Comparison of ENCODE assay signal across 1 worm cellular context in the genomic region with DNA sequence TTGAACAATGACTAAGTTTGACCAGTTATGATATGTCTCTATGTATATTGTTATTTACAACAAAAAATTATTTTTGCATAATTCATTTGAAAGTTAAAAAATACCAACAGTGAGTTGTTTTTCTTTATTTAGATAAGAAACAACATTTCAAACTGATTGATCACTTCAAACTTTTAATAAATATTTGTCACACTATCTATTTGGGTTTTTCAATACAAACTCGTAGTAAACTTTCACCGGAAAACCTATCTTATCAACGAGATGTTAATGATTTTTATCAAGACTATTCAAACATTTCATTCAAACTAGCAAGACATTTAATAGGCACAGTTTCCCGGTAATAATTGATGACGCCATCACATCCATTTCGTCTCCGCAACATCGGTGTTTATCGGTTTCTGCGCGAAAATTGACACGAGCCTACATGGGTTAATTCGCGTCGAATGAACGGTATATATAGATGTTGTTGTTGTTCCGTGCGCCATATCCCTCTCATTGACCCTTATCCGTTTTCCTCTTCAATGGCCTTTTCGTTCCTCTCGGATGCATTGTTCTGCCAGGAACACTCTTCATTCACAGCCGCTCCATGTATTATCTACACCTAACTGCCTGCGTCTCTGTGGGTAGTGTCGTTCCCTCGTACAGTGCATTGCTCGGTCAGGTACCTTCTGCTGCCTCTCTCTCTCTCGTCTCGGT.
TF ChIP-seq lines count a peak whose summit lies in the region.

No protein-coding gene starts in this region.

TF ChIP-seq in whole organism, L4 larva, 104 proteins besides CTCF, POLR2A, EP300 and RAD21 (continued from another document):
- TF ChIP-seq tag-97 (GFP tag; IDR thresholded peaks at IDR 0.05; lab: Robert Waterston, UW): 0 out of 2 replicates have a peak, but pooled peaks have one; percentile 29
